Worm (Caenorhabditis elegans) whole organism, midembryonic: ENCODE results near the gene F36H5.10.

Experiments
- cog-1 ChIP-seq: sonication (generic microtip); optimal IDR thresholded peaks from 2 replicates; lab custom pipeline; 2016; ENCODE audit warnings: missing genetic modification characterization, missing compliant biosample characterization
- ref-1 ChIP-seq: fragments of 200-800 bp; sonication (Bioruptor generic); conservative IDR thresholded peaks from 2 replicates; pipeline ENCODE4 v1.3.6; 2022; ENCODE audit warnings: missing genetic modification reagents, missing genetic modification characterization, missing compliant biosample characterization

- TF ChIP-seq ref-1 (GFP tag; lab: Robert Waterston, UW): no peak
- no peak for TF ChIP-seq cog-1 (tag; lab: Kevin White, UChicago)
These were observed 5.9 kb downstream of the F36H5.10 start, which contains the start of gene math-28 for ce11 chrII:1763072-1763471.
